Fruit fly (Drosophila melanogaster): ENCODE measurements around the gene CG7049.
A peak's percentile ranks its signal among the peaks of the same experiment; 100 is the strongest.

CG7049 gene

dm6 chr3L:199050-199745 lies 23.2 kb upstream of the CG7049 start (continued):
- no peak for TF ChIP-seq CG17385 (GFP tag; optimal IDR thresholded peaks at IDR 0.05)
- peak; percentile 24 for TF ChIP-seq mam (GFP tag; optimal IDR thresholded peaks at IDR 0.05)
- TF ChIP-seq CG34224 (GFP tag; IDR thresholded peaks at IDR 0.05; ENCODE audit: partially characterized antibody) = peak; percentile 33; the same call in 2 of the 3 replicates
- TF ChIP-seq h (optimal IDR thresholded peaks at IDR 0.05) = no peak
- TF ChIP-seq CG2199 (GFP tag; IDR thresholded peaks at IDR 0.05) = peak; percentile 84; the same call in 1 of the 3 replicates
- no peak for TF ChIP-seq CG8281 (tag; optimal IDR thresholded peaks at IDR 0.05)
- TF ChIP-seq kah (GFP tag; optimal IDR thresholded peaks at IDR 0.05) = peak; percentile 83
- TF ChIP-seq CG11723 (GFP tag; optimal IDR thresholded peaks at IDR 0.05) = no peak
- TF ChIP-seq CG1024 (GFP tag; IDR thresholded peaks at IDR 0.05) = peak; percentile 46; the same call in 1 of the 2 replicates
- no peak for TF ChIP-seq Doc3 (GFP tag; IDR thresholded peaks at IDR 0.05; ENCODE audit: partially characterized antibody)
- no peak for TF ChIP-seq HHEX (GFP tag; optimal IDR thresholded peaks at IDR 0.05)
- peak; percentile 3 for TF ChIP-seq CG10979 (tag; optimal IDR thresholded peaks at IDR 0.05)
- peak; percentile 30 for TF ChIP-seq CG9876 (GFP tag; optimal IDR thresholded peaks at IDR 0.05)
- no peak for TF ChIP-seq CG13296 (GFP tag; optimal IDR thresholded peaks at IDR 0.05)
- TF ChIP-seq CG16813 (GFP tag; IDR thresholded peaks at IDR 0.05; ENCODE audit: partially characterized antibody) = peak; percentile 31; the same call in 2 of the 3 replicates
- peak; percentile 44 for TF ChIP-seq Sin3A (optimal IDR thresholded peaks at IDR 0.05)
- TF ChIP-seq CG42726 (GFP tag; IDR thresholded peaks at IDR 0.05; ENCODE audit: partially characterized antibody) = peak; percentile 78; the same call in 1 of the 2 replicates
- TF ChIP-seq CG9609 (GFP tag; optimal IDR thresholded peaks at IDR 0.05) = peak; percentile 4
- no peak for TF ChIP-seq hkb (optimal IDR thresholded peaks at IDR 0.05)
- TF ChIP-seq hkb (GFP tag; IDR thresholded peaks at IDR 0.05) = 0 out of 2 replicates have a peak, but pooled peaks have one; percentile 33
- no peak for TF ChIP-seq abd-A (tag; optimal IDR thresholded peaks at IDR 0.05)
- peak; percentile 78 for TF ChIP-seq Opbp (GFP tag; IDR thresholded peaks at IDR 0.05; ENCODE audit: partially characterized antibody)
- no peak for TF ChIP-seq fd102C (GFP tag; optimal IDR thresholded peaks at IDR 0.05)
- 0 out of 2 replicates have a peak, but pooled peaks have one; percentile 14 for TF ChIP-seq sisA (GFP tag; IDR thresholded peaks at IDR 0.05)
- peak in 1 of 2 experiments; percentile 3 for TF ChIP-seq dpn (GFP tag; optimal IDR thresholded peaks at IDR 0.05)
- TF ChIP-seq crol (GFP tag; IDR thresholded peaks at IDR 0.05) = peak; percentile 96
- TF ChIP-seq sens-2 (GFP tag; IDR thresholded peaks at IDR 0.05) = no peak
- peak; percentile 46 for TF ChIP-seq CG3847 (GFP tag; IDR thresholded peaks at IDR 0.05)
- peak; percentile 13 for TF ChIP-seq CG7987 (GFP tag; optimal IDR thresholded peaks at IDR 0.05)
- TF ChIP-seq CG15514 (GFP tag; optimal IDR thresholded peaks at IDR 0.05) = peak; percentile 25
- TF ChIP-seq zen2 (GFP tag; IDR thresholded peaks at IDR 0.05; ENCODE audit: partially characterized antibody) = peak; percentile 41; the same call in 1 of the 3 replicates
- no peak for TF ChIP-seq Trl (optimal IDR thresholded peaks at IDR 0.05)
- peak; percentile 36 for TF ChIP-seq Trl (GFP tag; optimal IDR thresholded peaks at IDR 0.05)
- TF ChIP-seq row (GFP tag; IDR thresholded peaks at IDR 0.05) = peak; percentile 24; the same call in 2 of the 3 replicates
- peak; percentile 11 for TF ChIP-seq Hsf (GFP tag; optimal IDR thresholded peaks at IDR 0.05)
- TF ChIP-seq E2f2 (GFP tag; IDR thresholded peaks at IDR 0.05) = peak; percentile 33
- TF ChIP-seq CG34422 (GFP tag; IDR thresholded peaks at IDR 0.05) = peak; percentile 98
- peak; percentile 15 for TF ChIP-seq nerfin-1 (tag; optimal IDR thresholded peaks at IDR 0.05)
- peak; percentile 99 for TF ChIP-seq CG1832 (GFP tag; optimal IDR thresholded peaks at IDR 0.05)
- no peak for TF ChIP-seq ham (GFP tag; IDR thresholded peaks at IDR 0.05)
- TF ChIP-seq CG11504 (tag; optimal IDR thresholded peaks at IDR 0.05) = no peak
- TF ChIP-seq E2f1 (GFP tag; IDR thresholded peaks at IDR 0.05) = peak; percentile 57; the same call in 1 of the 2 replicates
- TF ChIP-seq ATbp (GFP tag; optimal IDR thresholded peaks at IDR 0.05) = peak; percentile 24
- peak; percentile 23 for TF ChIP-seq Atf3 (GFP tag; optimal IDR thresholded peaks at IDR 0.05)
- no peak for TF ChIP-seq Neu2 (GFP tag; optimal IDR thresholded peaks at IDR 0.05; ENCODE audit: borderline replicate concordance)
- peak in 1 of 3 experiments; percentile 23 for TF ChIP-seq Stat92E (GFP tag; optimal IDR thresholded peaks at IDR 0.05)
- TF ChIP-seq MBD-R2 (GFP tag; IDR thresholded peaks at IDR 0.05) = peak; percentile 89
- TF ChIP-seq Ets97D (GFP tag; optimal IDR thresholded peaks at IDR 0.05) = no peak
- TF ChIP-seq Ada2b (GFP tag; IDR thresholded peaks at IDR 0.05) = peak; percentile 21; the same call in 1 of the 2 replicates
